Worm (Caenorhabditis elegans) whole organism, L1 larva: ENCODE results near the gene T26G10.5.
A peak's percentile ranks its signal among the peaks of the same experiment; 100 is the strongest.

Experiments
- C16A3.4 ChIP-seq: fragments of 150-350 bp; optimal IDR thresholded peaks from 2 replicates; lab custom pipeline; 2014; ENCODE audit warnings: missing biosample characterization, missing genetic modification characterization
- Y116A8C.19 ChIP-seq: sonication (generic microtip); optimal IDR thresholded peaks from 2 replicates; lab custom pipeline; 2016; ENCODE audit warnings: missing compliant biosample characterization, missing genetic modification characterization, borderline replicate concordance
- aha-1 ChIP-seq: fragments of 150-350 bp; optimal IDR thresholded peaks from 2 replicates; lab custom pipeline; 2014; ENCODE audit warnings: missing biosample characterization, missing genetic modification characterization
- alr-1 ChIP-seq: fragments of 200-800 bp; sonication (Bioruptor generic); optimal IDR thresholded peaks from 2 replicates; lab custom pipeline; 2018; ENCODE audit warnings: borderline replicate concordance, mild to moderate bottlenecking, missing genetic modification characterization, missing compliant biosample characterization
- blmp-1 ChIP-seq: fragments of 150-350 bp; optimal IDR thresholded peaks from 2 replicates; lab custom pipeline; 2014; ENCODE audit warnings: missing biosample characterization, missing genetic modification characterization
- ceh-63 ChIP-seq: fragments of 200-800 bp; sonication (Bioruptor generic); optimal IDR thresholded peaks from 2 replicates; lab custom pipeline; 2018; ENCODE audit warnings: mild to moderate bottlenecking, missing genetic modification characterization, missing compliant biosample characterization
- ceh-82 ChIP-seq, 3 experiments: fragments of 150-350 bp in 1 of 3; sonication (generic microtip) in 2 of 3; optimal IDR thresholded peaks; 2 replicates each; lab custom pipeline; 2014 to 2017; ENCODE audit warnings: missing biosample characterization in 3 of 3, missing genetic modification characterization in 3 of 3
- ceh-90 ChIP-seq: sonication (generic microtip); optimal IDR thresholded peaks from 2 replicates; lab custom pipeline; 2016; ENCODE audit warnings: missing genetic modification characterization, missing compliant biosample characterization
- efl-1 ChIP-seq, 4 experiments: fragments of 150-350 bp; optimal IDR thresholded peaks in 3 of 4; peaks in 1 of 4; 1 replicate in 1 of 4; 2 replicates in 3 of 4; lab custom pipeline; 2014; ENCODE audit warnings: missing biosample characterization in 2 of 4, missing genetic modification characterization in 2 of 4, missing genetic modification reagents in 2 of 4
- efl-3 ChIP-seq: fragments of 200-800 bp; sonication (Bioruptor generic); optimal IDR thresholded peaks from 2 replicates; lab custom pipeline; 2018; ENCODE audit warnings: mild to moderate bottlenecking, missing genetic modification characterization, missing compliant biosample characterization
- egl-13 ChIP-seq: sonication (generic microtip); optimal IDR thresholded peaks from 2 replicates; lab custom pipeline; 2016; ENCODE audit warnings: missing genotype, missing genetic modification reagents, missing genetic modification characterization, missing compliant biosample characterization
- egl-27 ChIP-seq, 2 experiments: fragments of 150-350 bp in 1 of 2; sonication (generic microtip); optimal IDR thresholded peaks; 3 replicates each; lab custom pipeline; 2017 to 2018; ENCODE audit warnings: missing biosample characterization in 2 of 2, missing genetic modification characterization in 2 of 2, missing genetic modification reagents in 2 of 2
- elt-2 ChIP-seq: sonication (generic microtip); optimal IDR thresholded peaks from 2 replicates; lab custom pipeline; 2016; ENCODE audit warnings: missing genetic modification characterization, mild to moderate bottlenecking, inconsistent platforms, missing compliant biosample characterization, missing genetic modification reagents
- elt-3 ChIP-seq, 6 experiments: fragments of 150-350 bp in 1 of 6; sonication (generic microtip); optimal IDR thresholded peaks; 2 replicates each; lab custom pipeline; 2017 to 2018; ENCODE audit warnings: missing biosample characterization in 6 of 6, missing genetic modification characterization in 6 of 6, inconsistent platforms in 1 of 6
- ets-5 ChIP-seq: fragments of 200-800 bp; sonication (Bioruptor generic); IDR thresholded peaks from 2 replicates; pipeline ENCODE4 v1.3.6; 2022; ENCODE audit warnings: missing genetic modification characterization, missing compliant biosample characterization
- fkh-4 ChIP-seq: sonication (generic microtip); optimal IDR thresholded peaks from 2 replicates; lab custom pipeline; 2016; ENCODE audit warnings: missing compliant biosample characterization, missing genetic modification characterization, borderline replicate concordance
- fkh-8 ChIP-seq: sonication (generic microtip); optimal IDR thresholded peaks from 2 replicates; lab custom pipeline; 2016; ENCODE audit warnings: mild to moderate bottlenecking, missing genetic modification characterization, missing compliant biosample characterization
- fos-1 ChIP-seq: fragments of 150-350 bp; optimal IDR thresholded peaks from 2 replicates; lab custom pipeline; 2014; ENCODE audit warnings: missing biosample characterization, missing genetic modification characterization
- hlh-4 ChIP-seq: sonication (generic microtip); optimal IDR thresholded peaks from 2 replicates; lab custom pipeline; 2016; ENCODE audit warnings: mild to moderate bottlenecking, missing genetic modification characterization, missing compliant biosample characterization
- hpl-2 ChIP-seq: fragments of 150-350 bp; optimal IDR thresholded peaks from 2 replicates; lab custom pipeline; 2014; ENCODE audit warnings: missing biosample characterization, missing genetic modification reagents, missing genetic modification characterization
- jun-1 ChIP-seq: fragments of 150-350 bp; optimal IDR thresholded peaks from 2 replicates; lab custom pipeline; 2014; ENCODE audit warnings: missing biosample characterization, missing genetic modification reagents, missing genetic modification characterization
- lin-14 ChIP-seq: fragments of 200-800 bp; sonication (Bioruptor generic); optimal IDR thresholded peaks from 2 replicates; lab custom pipeline; 2018; ENCODE audit warnings: mild to moderate bottlenecking, missing genetic modification characterization, moderate library complexity, missing compliant biosample characterization
- lin-15B ChIP-seq: fragments of 150-350 bp; sonication (generic microtip); optimal IDR thresholded peaks from 3 replicates; lab custom pipeline; 2014; ENCODE audit warnings: missing biosample characterization, missing genetic modification characterization
- lin-35 ChIP-seq, 2 experiments: fragments of 150-350 bp; optimal IDR thresholded peaks; 2 replicates each; lab custom pipeline; 2014; ENCODE audit warnings: missing biosample characterization in 2 of 2, missing genetic modification characterization in 2 of 2, missing genetic modification reagents in 2 of 2
- lir-3 ChIP-seq: sonication (generic microtip); optimal IDR thresholded peaks from 2 replicates; lab custom pipeline; 2016; ENCODE audit warnings: mild to moderate bottlenecking, missing genetic modification characterization, moderate library complexity, missing compliant biosample characterization; ENCODE audit not compliant: poor library complexity
- mab-9 ChIP-seq: fragments of 200-800 bp; sonication (Bioruptor generic); IDR thresholded peaks from 2 replicates; pipeline ENCODE4 v1.3.6; 2022; ENCODE audit warnings: missing genetic modification reagents, missing genetic modification characterization, missing compliant biosample characterization
- nhr-11 ChIP-seq: fragments of 150-350 bp; optimal IDR thresholded peaks from 2 replicates; lab custom pipeline; 2014; ENCODE audit warnings: missing biosample characterization, missing genetic modification characterization
- nhr-19 ChIP-seq: fragments of 200-800 bp; sonication (Bioruptor generic); conservative IDR thresholded peaks from 2 replicates; pipeline ENCODE4 v1.3.6; 2022; ENCODE audit warnings: missing genetic modification characterization, missing compliant biosample characterization
- nhr-20 ChIP-seq: sonication (generic microtip); optimal IDR thresholded peaks from 2 replicates; lab custom pipeline; 2016; ENCODE audit warnings: mild to moderate bottlenecking, missing genetic modification characterization, missing compliant biosample characterization
- nhr-28 ChIP-seq: fragments of 150-350 bp; optimal IDR thresholded peaks from 2 replicates; lab custom pipeline; 2014; ENCODE audit warnings: missing biosample characterization, missing genetic modification characterization
- nhr-47 ChIP-seq: sonication (generic microtip); optimal IDR thresholded peaks from 2 replicates; lab custom pipeline; 2016; ENCODE audit warnings: mild to moderate bottlenecking, missing genetic modification characterization, moderate library complexity, missing compliant biosample characterization
- nhr-76 ChIP-seq: sonication (generic microtip); optimal IDR thresholded peaks from 2 replicates; lab custom pipeline; 2017; ENCODE audit warnings: missing biosample characterization, missing genetic modification characterization
- nhr-77 ChIP-seq: fragments of 150-350 bp; optimal IDR thresholded peaks from 2 replicates; lab custom pipeline; 2014; ENCODE audit warnings: missing biosample characterization, missing genetic modification characterization
- nhr-85 ChIP-seq: sonication (generic microtip); peaks from one replicate; lab custom pipeline; 2016; ENCODE audit warnings: missing genetic modification characterization, inconsistent platforms, missing compliant biosample characterization
- nhr-90 ChIP-seq: sonication (generic microtip); optimal IDR thresholded peaks from 2 replicates; lab custom pipeline; 2016; ENCODE audit warnings: mild to moderate bottlenecking, missing genetic modification characterization, missing compliant biosample characterization; ENCODE audit not compliant: poor library complexity
- pag-3 ChIP-seq: sonication (generic microtip); optimal IDR thresholded peaks from 2 replicates; lab custom pipeline; 2017; ENCODE audit warnings: missing genetic modification characterization, mild to moderate bottlenecking, missing compliant biosample characterization, antibody characterized with exemption, borderline replicate concordance; ENCODE audit not compliant: insufficient read depth
- pqm-1 ChIP-seq: sonication (generic microtip); optimal IDR thresholded peaks from 3 replicates; lab custom pipeline; 2017; ENCODE audit warnings: missing biosample characterization, missing genetic modification characterization
- rnt-1 ChIP-seq: sonication (generic microtip); optimal IDR thresholded peaks from 2 replicates; lab custom pipeline; 2016; ENCODE audit warnings: mild to moderate bottlenecking, missing genetic modification characterization, moderate library complexity, missing compliant biosample characterization
- skn-1 ChIP-seq: fragments of 150-350 bp; optimal IDR thresholded peaks from 2 replicates; lab custom pipeline; 2014; ENCODE audit warnings: missing biosample characterization, missing genetic modification characterization
- sox-4 ChIP-seq: sonication (generic microtip); optimal IDR thresholded peaks from 2 replicates; lab custom pipeline; 2016; ENCODE audit warnings: missing genetic modification characterization, missing compliant biosample characterization
- sup-37 ChIP-seq: fragments of 200-800 bp; sonication (Bioruptor generic); optimal IDR thresholded peaks from 2 replicates; lab custom pipeline; 2018; ENCODE audit warnings: mild to moderate bottlenecking, missing genetic modification characterization, missing compliant biosample characterization
- swsn-7 ChIP-seq: sonication (generic microtip); optimal IDR thresholded peaks from 2 replicates; lab custom pipeline; 2016; ENCODE audit warnings: missing genetic modification characterization, missing compliant biosample characterization
- tbx-2 ChIP-seq: sonication (generic microtip); optimal IDR thresholded peaks from 2 replicates; lab custom pipeline; 2016; ENCODE audit warnings: missing genetic modification characterization, missing compliant biosample characterization
- tlp-1 ChIP-seq: fragments of 150-350 bp; optimal IDR thresholded peaks from 2 replicates; lab custom pipeline; 2014; ENCODE audit warnings: missing biosample characterization, missing genetic modification characterization
- unc-86 ChIP-seq: sonication (generic microtip); optimal IDR thresholded peaks from 2 replicates; lab custom pipeline; 2016; ENCODE audit warnings: missing genetic modification characterization, missing compliant biosample characterization
- unc-98 ChIP-seq: fragments of 200-800 bp; sonication (Bioruptor generic); IDR thresholded peaks from 2 replicates; pipeline ENCODE4 v1.3.6; 2022; ENCODE audit warnings: missing genetic modification characterization, missing compliant biosample characterization
- xbp-1 ChIP-seq: sonication (generic microtip); optimal IDR thresholded peaks from 2 replicates; lab custom pipeline; 2016; ENCODE audit warnings: missing genetic modification characterization, missing compliant biosample characterization
- zag-1 ChIP-seq: fragments of 150-350 bp; optimal IDR thresholded peaks from 2 replicates; lab custom pipeline; 2014; ENCODE audit warnings: missing biosample characterization, missing genetic modification characterization
- ztf-11 ChIP-seq, 2 experiments: sonication (generic microtip); optimal IDR thresholded peaks; 2 replicates each; lab custom pipeline; 2016 to 2017; ENCODE audit warnings: missing genetic modification characterization in 2 of 2, missing biosample characterization in 1 of 2, missing compliant biosample characterization in 1 of 2

T26G10.5 gene

ce11 chrIII:9465865-9466264, 39.7 kb upstream of the T26G10.5 start, which contains the start of gene B0464.6:
Gene B0464.6, minus strand, starts transcription at chrIII:9465965.
- no peak for TF ChIP-seq tbx-2 (tag; lab: Kevin White, UChicago)
- TF ChIP-seq pqm-1 (tag; lab: Kevin White, UChicago): no peak
- TF ChIP-seq nhr-76 (tag; lab: Kevin White, UChicago): no peak
- no peak for TF ChIP-seq sox-4 (tag; lab: Kevin White, UChicago)
- no peak for TF ChIP-seq fos-1 (tag; lab: Kevin White, UChicago)
- no peak for TF ChIP-seq sup-37 (GFP tag; lab: Kevin White, UChicago)
- TF ChIP-seq hpl-2 (GFP tag; lab: Kevin White, UChicago): no peak

ce11 chrIII:9465424-9465823, 39.2 kb upstream of the T26G10.5 start, which contains the start of gene B0464.9:
Gene B0464.9, plus strand, starts transcription at chrIII:9465767.
- TF ChIP-seq nhr-90 (tag; lab: Kevin White, UChicago) (peak; percentile 88), lin-14 (GFP tag; lab: Kevin White, UChicago) (peak; percentile 70), ceh-90 (peak; percentile 91), nhr-19 (peak; percentile 70), nhr-77 (tag; lab: Kevin White, UChicago) (no peak), elt-3 (tag; optimal IDR thresholded peaks at IDR 0.05; lab: Kevin White, UChicago) (no peak), aha-1 (tag; lab: Kevin White, UChicago) (no peak), efl-1 (optimal IDR thresholded peaks at IDR 0.05; lab: Kevin White, UChicago) (peak; percentile 49 to 63), efl-1 (GFP tag; optimal IDR thresholded peaks at IDR 0.05 in 1 of 2; lab: Kevin White, UChicago) (peak; percentile 70 to 95), blmp-1 (peak; percentile 51), mab-9 (GFP tag; lab: Robert Waterston, UW) (no peak), ets-5 (no peak), sox-4 (tag; lab: Kevin White, UChicago) (peak; percentile 88), tlp-1 (tag; lab: Kevin White, UChicago) (no peak), pag-3 (no peak), ceh-82 (tag; optimal IDR thresholded peaks at IDR 0.05; lab: Kevin White, UChicago) (peak; percentile 31 to 66 (median 52)), nhr-47 (tag; lab: Kevin White, UChicago) (peak; percentile 83), hlh-4 (tag; lab: Kevin White, UChicago) (peak; percentile 34), zag-1 (tag; lab: Kevin White, UChicago) (no peak), hpl-2 (GFP tag; lab: Kevin White, UChicago) (no peak), lin-15B (tag; lab: Kevin White, UChicago) (peak; percentile 39), efl-3 (GFP tag; lab: Kevin White, UChicago) (no peak), rnt-1 (peak; percentile 95), nhr-20 (tag; lab: Kevin White, UChicago) (peak; percentile 74), elt-2 (tag; lab: Kevin White, UChicago) (peak; percentile 29), tbx-2 (tag; lab: Kevin White, UChicago) (peak; percentile 81), nhr-11 (no peak), skn-1 (tag; lab: Kevin White, UChicago) (peak; percentile 36), Y116A8C.19 (tag; lab: Kevin White, UChicago) (peak; percentile 47), egl-27 (tag; optimal IDR thresholded peaks at IDR 0.05; lab: Kevin White, UChicago) (no peak), lin-35 (GFP tag; optimal IDR thresholded peaks at IDR 0.05; lab: Kevin White, UChicago) (peak; percentile 55 to 61), C16A3.4 (peak; percentile 2), ceh-63 (GFP tag; lab: Kevin White, UChicago) (no peak), fkh-4 (peak; percentile 90), nhr-28 (tag; lab: Kevin White, UChicago) (no peak), alr-1 (tag; lab: Kevin White, UChicago) (no peak), swsn-7 (peak; percentile 73), sup-37 (GFP tag; lab: Kevin White, UChicago) (no peak), egl-13 (peak; percentile 78), xbp-1 (tag; lab: Kevin White, UChicago) (peak; percentile 74), jun-1 (no peak), ztf-11 (tag; optimal IDR thresholded peaks at IDR 0.05; lab: Kevin White, UChicago) (peak in 1 of 2 experiments; percentile 87), nhr-85 (tag; lab: Kevin White, UChicago) (peak; percentile 94), unc-98 (GFP tag; lab: Robert Waterston, UW) (peak; percentile 64; the same call in 1 of the 2 replicates), lir-3 (tag; lab: Kevin White, UChicago) (peak; percentile 90), fkh-8 (tag; lab: Kevin White, UChicago) (peak; percentile 58), unc-86 (peak; percentile 48)
